Fruit fly (Drosophila melanogaster) whole organism, pupa: ENCODE measurements around the gene Nf-YC.

Experiments
- CG14655 ChIP-seq: fragments of 200-800 bp; sonication (Bioruptor generic); optimal IDR thresholded peaks from 3 replicates; lab custom pipeline; 2017; ENCODE audit warnings: mild to moderate bottlenecking, missing biosample characterization, missing genetic modification reagents, missing genetic modification characterization
- CG32121 ChIP-seq: fragments of 200-800 bp; sonication (Bioruptor generic); IDR thresholded peaks from 2 replicates; pipeline ENCODE4 v1.3.6; 2022; ENCODE audit warnings: missing biosample characterization, missing genetic modification characterization
- CG4496 ChIP-seq: fragments of 200-800 bp; sonication (Bioruptor generic); IDR thresholded peaks from 3 replicates; pipeline ENCODE4 v1.3.6; 2022; ENCODE audit warnings: missing biosample characterization, missing genetic modification characterization
- CG8159 ChIP-seq: fragments of 200-800 bp; sonication (Bioruptor generic); optimal IDR thresholded peaks from 3 replicates; lab custom pipeline; 2018; ENCODE audit warnings: missing biosample characterization, mild to moderate bottlenecking, missing genetic modification characterization, moderate library complexity
- CG8301 ChIP-seq: fragments of 200-800 bp; sonication (Bioruptor generic); optimal IDR thresholded peaks from 2 replicates; lab custom pipeline; 2018; ENCODE audit warnings: missing biosample characterization, mild to moderate bottlenecking, missing genetic modification characterization
- D1 ChIP-seq: fragments of 200-800 bp; sonication (Bioruptor generic); optimal IDR thresholded peaks from 2 replicates; lab custom pipeline; 2018; ENCODE audit warnings: missing biosample characterization, mild to moderate bottlenecking, missing genetic modification characterization, moderate library complexity
- Ets98B ChIP-seq: fragments of 200-800 bp; sonication (Bioruptor generic); IDR thresholded peaks from 2 replicates; pipeline ENCODE4 v1.3.6; 2022; ENCODE audit warnings: missing biosample characterization, missing genetic modification characterization
- Pif1A ChIP-seq: fragments of 200-800 bp; sonication (Bioruptor generic); optimal IDR thresholded peaks from 3 replicates; lab custom pipeline; 2016; ENCODE audit warnings: missing biosample characterization, missing genetic modification characterization
- rn ChIP-seq: fragments of 200-800 bp; sonication (Bioruptor generic); IDR thresholded peaks from 2 replicates; pipeline ENCODE4 v1.3.6; 2022; ENCODE audit warnings: missing biosample characterization, missing genetic modification characterization

DNA sequence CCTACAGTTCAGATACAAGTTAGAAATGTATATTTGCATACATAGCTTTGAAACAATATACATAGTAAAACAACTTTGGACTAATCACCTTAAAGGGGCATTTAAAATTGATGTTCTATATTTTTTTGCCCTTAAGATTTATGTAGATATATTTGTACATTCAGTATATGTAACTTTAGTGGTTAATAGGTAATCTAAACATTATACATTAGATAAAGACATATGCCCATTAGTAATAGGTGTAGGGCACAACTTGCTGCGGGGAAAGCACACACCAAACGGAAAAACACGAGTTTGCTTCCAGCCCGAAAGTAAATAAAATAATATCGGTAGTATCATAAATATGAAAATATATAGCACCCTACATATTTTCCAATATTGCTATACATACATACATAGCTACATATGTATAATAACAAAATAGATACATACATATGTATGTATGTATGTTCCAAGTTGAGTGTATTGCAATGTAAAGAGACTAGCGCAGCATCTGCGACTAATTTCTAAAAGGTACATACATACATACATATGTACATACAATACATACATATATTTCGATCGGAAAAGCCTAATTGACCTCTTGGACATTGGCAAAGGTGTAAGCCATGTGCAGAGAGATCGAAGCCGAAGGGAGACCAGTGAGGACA, 42.7 kb upstream of the Nf-YC start, which contains the start of gene CG43736:
- TF ChIP-seq Ets98B (GFP tag; lab: Robert Waterston, UW) (peak; percentile 79), rn (GFP tag; lab: Robert Waterston, UW) (peak; percentile 89), CG8159 (peak; percentile 97), CG8301 (tag; lab: Kevin White, UChicago) (peak; percentile 98), CG14655 (GFP tag; lab: Kevin White, UChicago) (peak; percentile 99), CG32121 (GFP tag; lab: Robert Waterston, UW) (peak; percentile 91), D1 (tag; lab: Kevin White, UChicago) (peak; percentile 91), Pif1A (GFP tag; lab: Kevin White, UChicago) (peak; percentile 93), CG4496 (peak; percentile 92)
